Worm (Caenorhabditis elegans): ENCODE results near the gene ttr-13.

ttr-13 gene

ce11 chrV:20666905-20667304, 30.1 kb upstream of the ttr-13 start, which contains the start of gene mlt-11:
Gene mlt-11 (plus strand): TSS chrV:20667205.
- TF ChIP-seq Y53G8AR.9 (GFP tag; conservative IDR thresholded peaks at IDR 0.05) (no peak), F52B5.7 (tag; optimal IDR thresholded peaks at IDR 0.05) (no peak), attf-5 (GFP tag; optimal IDR thresholded peaks at IDR 0.05) (no peak), repo-1 (tag; optimal IDR thresholded peaks at IDR 0.05) (no peak), atf-7 (tag; optimal IDR thresholded peaks at IDR 0.05) (no peak), let-607 (tag; optimal IDR thresholded peaks at IDR 0.05) (no peak), mxl-1 (tag; optimal IDR thresholded peaks at IDR 0.05) (no peak), ekl-4 (GFP tag; IDR thresholded peaks at IDR 0.05) (no peak), snpc-1.1 (tag; optimal IDR thresholded peaks at IDR 0.05; ENCODE audit: insufficient read depth) (no peak), nhr-179 (tag; optimal IDR thresholded peaks at IDR 0.05) (no peak), tlf-1 (GFP tag; optimal IDR thresholded peaks at IDR 0.05) (no peak), pbrm-1 (GFP tag; IDR thresholded peaks at IDR 0.05) (no peak), xnd-1 (tag; optimal IDR thresholded peaks at IDR 0.05) (no peak), rpc-1 (optimal IDR thresholded peaks at IDR 0.05) (no peak), rpc-1 (tag; optimal IDR thresholded peaks at IDR 0.05) (no peak), him-1 (tag; optimal IDR thresholded peaks at IDR 0.05) (no peak), sdz-38 (tag; optimal IDR thresholded peaks at IDR 0.05) (no peak), hsf-1 (GFP tag; IDR thresholded peaks at IDR 0.05) (no peak), Y79H2A.3 (GFP tag; conservative IDR thresholded peaks at IDR 0.05) (no peak)

DNA sequence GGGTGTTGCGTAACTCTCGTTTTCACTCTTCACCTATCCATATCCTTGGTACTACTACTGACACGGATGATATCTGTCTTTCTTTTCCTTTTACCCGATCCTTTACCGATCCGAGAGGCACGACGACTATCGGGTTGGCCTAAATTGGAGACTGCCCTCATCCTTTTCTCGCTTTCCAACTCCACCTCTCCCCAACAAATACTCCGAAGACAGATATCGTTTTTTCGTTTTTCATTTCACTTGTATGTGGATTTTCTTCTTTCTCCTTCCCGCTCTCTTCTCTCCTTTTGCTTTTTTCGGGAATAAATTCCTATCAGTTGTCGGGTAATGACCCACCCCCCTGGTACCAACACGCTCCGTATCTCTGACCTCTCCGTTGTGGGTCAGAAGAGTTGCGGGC, 28.2 kb upstream of the ttr-13 start:
- TF ChIP-seq F23B12.7 (tag; optimal IDR thresholded peaks at IDR 0.05; ENCODE audit: insufficient read depth) (no peak), snpc-4 (GFP tag; optimal IDR thresholded peaks at IDR 0.05) (no peak), snpc-4 (tag; optimal IDR thresholded peaks at IDR 0.05) (no peak), hlh-12 (tag; optimal IDR thresholded peaks at IDR 0.05) (no peak), lag-1 (GFP tag; IDR thresholded peaks at IDR 0.05) (no peak), mxl-1 (tag; optimal IDR thresholded peaks at IDR 0.05) (no peak), attf-6 (GFP tag; IDR thresholded peaks at IDR 0.05) (no peak), K11D2.4 (GFP tag; IDR thresholded peaks at IDR 0.05) (no peak), dpl-1 (GFP tag; optimal IDR thresholded peaks at IDR 0.05) (no peak), fkh-3 (tag; optimal IDR thresholded peaks at IDR 0.05) (no peak), F55B11.4 (tag; optimal IDR thresholded peaks at IDR 0.05; ENCODE audit: borderline replicate concordance, insufficient read depth) (no peak)

DNA sequence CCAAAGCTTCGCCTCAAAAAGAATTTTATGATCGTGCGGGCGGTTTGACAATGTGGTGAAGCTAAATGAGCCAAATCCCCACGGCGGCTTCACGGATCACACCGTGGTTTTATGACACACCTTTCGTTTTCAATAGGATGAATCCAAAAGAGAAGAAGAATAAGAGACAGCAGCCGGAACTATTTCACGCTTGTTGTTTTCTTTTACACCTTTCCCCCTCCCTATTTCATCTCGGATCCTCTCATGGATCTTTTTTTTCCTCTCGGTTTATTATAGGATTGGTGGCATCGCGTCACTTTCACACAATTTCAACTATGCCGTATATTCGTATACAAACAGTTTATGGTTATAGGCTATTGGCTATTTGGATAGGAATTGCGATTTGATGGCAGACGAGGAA, 27.0 kb upstream of the ttr-13 start:
- no peak for TF ChIP-seq ceh-91 (GFP tag; IDR thresholded peaks at IDR 0.05)
- no peak for TF ChIP-seq efl-1 (GFP tag; optimal IDR thresholded peaks at IDR 0.05)
- no peak for TF ChIP-seq snpc-1.1 (tag; optimal IDR thresholded peaks at IDR 0.05; ENCODE audit: insufficient read depth)
- no peak for TF ChIP-seq D2030.7 (GFP tag; IDR thresholded peaks at IDR 0.05)
- no peak for TF ChIP-seq zfh-2 (GFP tag; conservative IDR thresholded peaks at IDR 0.05)
- TF ChIP-seq aptf-2 (GFP tag; conservative IDR thresholded peaks at IDR 0.05), result no peak
- no peak for TF ChIP-seq attf-5 (GFP tag; optimal IDR thresholded peaks at IDR 0.05)
- TF ChIP-seq die-1 (tag; optimal IDR thresholded peaks at IDR 0.05), result no peak
- no peak for TF ChIP-seq F39B2.1 (GFP tag; IDR thresholded peaks at IDR 0.05)
- no peak for TF ChIP-seq let-526 (GFP tag; IDR thresholded peaks at IDR 0.05)
- TF ChIP-seq bed-2 (GFP tag; IDR thresholded peaks at IDR 0.05), result no peak
- no peak for TF ChIP-seq Y79H2A.3 (GFP tag; conservative IDR thresholded peaks at IDR 0.05)
- no peak for TF ChIP-seq F52B5.7 (tag; optimal IDR thresholded peaks at IDR 0.05)
- no peak for TF ChIP-seq ztf-25 (GFP tag; IDR thresholded peaks at IDR 0.05)
- TF ChIP-seq atf-7 (tag; optimal IDR thresholded peaks at IDR 0.05), result no peak
- no peak for TF ChIP-seq zim-3 (tag; optimal IDR thresholded peaks at IDR 0.05)
- no peak for TF ChIP-seq tbp1 (GFP tag; optimal IDR thresholded peaks at IDR 0.05)
- TF ChIP-seq lir-1 (GFP tag; conservative IDR thresholded peaks at IDR 0.05), result no peak
- no peak for TF ChIP-seq F10E7.11 (tag; optimal IDR thresholded peaks at IDR 0.05)
- TF ChIP-seq B0336.3 (GFP tag; IDR thresholded peaks at IDR 0.05), result no peak

Data from whole organism, young adult.